Fruit fly (Drosophila melanogaster): ENCODE results near the gene Npc2g.
A peak's percentile ranks its signal among the peaks of the same experiment; 100 is the strongest.

The Npc2g gene

dm6 chr3R:30745104-30745503, at the start of gene Npc2g:
Gene Npc2g, minus strand, starts transcription at chr3R:30745263.
- TF ChIP-seq noc (tag; optimal IDR thresholded peaks at IDR 0.05) = peak; percentile 46

dm6 chr3R:30792959-30793358, 47.9 kb upstream of the Npc2g start:
- TF ChIP-seq noc (tag; optimal IDR thresholded peaks at IDR 0.05) = no peak

dm6 chr3R:30789363-30789762, 44.3 kb upstream of the Npc2g start:
- no peak for TF ChIP-seq noc (tag; optimal IDR thresholded peaks at IDR 0.05)

DNA sequence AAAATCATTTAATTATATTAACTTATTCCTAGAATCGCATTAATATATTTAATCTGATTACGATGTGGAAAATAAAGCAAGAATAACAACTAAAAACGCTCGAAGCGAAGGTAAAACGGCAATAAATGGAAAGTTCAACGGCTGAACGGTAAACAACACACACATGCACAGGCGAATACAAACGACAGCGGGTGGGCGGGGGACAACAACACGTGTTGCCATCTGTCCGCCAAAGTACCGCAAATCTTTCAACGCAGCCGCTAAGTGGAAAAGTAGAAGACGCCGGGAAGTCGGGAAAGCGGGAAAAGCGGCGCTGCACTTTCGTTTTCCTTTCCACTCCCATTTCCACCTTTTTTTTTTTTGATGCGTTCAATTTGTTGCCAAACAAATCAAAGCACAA, 37.5 kb upstream of the Npc2g start:
- no peak for TF ChIP-seq noc (tag; optimal IDR thresholded peaks at IDR 0.05)

dm6 chr3R:30781661-30782120, 36.6 kb upstream of the Npc2g start:
- peak; percentile 95 for TF ChIP-seq noc (tag; optimal IDR thresholded peaks at IDR 0.05)

dm6 chr3R:30781116-30781515, 36.1 kb upstream of the Npc2g start:
- no peak for TF ChIP-seq noc (tag; optimal IDR thresholded peaks at IDR 0.05)

DNA sequence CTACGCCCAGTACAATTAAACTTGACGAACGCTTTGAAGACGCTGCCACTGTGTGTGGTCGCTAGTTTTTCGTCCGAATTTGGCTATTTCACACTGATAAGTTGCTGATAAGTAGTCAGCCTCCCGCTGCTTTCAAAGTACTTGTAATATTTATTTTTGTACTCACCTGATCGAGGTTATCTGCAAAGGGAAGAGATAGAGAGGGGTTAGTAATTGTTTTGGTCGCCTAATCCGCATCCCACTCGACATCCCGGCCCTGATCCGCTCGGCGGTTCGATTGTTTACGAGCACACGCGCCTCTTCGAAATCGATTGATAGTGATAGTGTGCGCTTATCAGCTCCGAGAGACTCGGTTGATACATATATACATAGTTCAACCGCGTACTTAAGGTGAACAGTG, 35.4 kb upstream of the Npc2g start:
- TF ChIP-seq noc (tag; optimal IDR thresholded peaks at IDR 0.05) = peak; percentile 2

dm6 chr3R:30779257-30779656, 34.2 kb upstream of the Npc2g start:
- TF ChIP-seq noc (tag; optimal IDR thresholded peaks at IDR 0.05) = peak; percentile 36

- no peak for TF ChIP-seq noc (tag; optimal IDR thresholded peaks at IDR 0.05)
Observed at dm6 chr3R:30775933-30776332, 30.9 kb upstream of the Npc2g start.

- no peak for TF ChIP-seq noc (tag; optimal IDR thresholded peaks at IDR 0.05)
Observed at dm6 chr3R:30775249-30775648, 30.2 kb upstream of the Npc2g start.

- TF ChIP-seq noc (tag; optimal IDR thresholded peaks at IDR 0.05) = no peak
Observed at dm6 chr3R:30772779-30773546, 27.9 kb upstream of the Npc2g start.

- TF ChIP-seq noc (tag; optimal IDR thresholded peaks at IDR 0.05) = no peak
Observed at dm6 chr3R:30770709-30771108, 25.6 kb upstream of the Npc2g start.

DNA sequence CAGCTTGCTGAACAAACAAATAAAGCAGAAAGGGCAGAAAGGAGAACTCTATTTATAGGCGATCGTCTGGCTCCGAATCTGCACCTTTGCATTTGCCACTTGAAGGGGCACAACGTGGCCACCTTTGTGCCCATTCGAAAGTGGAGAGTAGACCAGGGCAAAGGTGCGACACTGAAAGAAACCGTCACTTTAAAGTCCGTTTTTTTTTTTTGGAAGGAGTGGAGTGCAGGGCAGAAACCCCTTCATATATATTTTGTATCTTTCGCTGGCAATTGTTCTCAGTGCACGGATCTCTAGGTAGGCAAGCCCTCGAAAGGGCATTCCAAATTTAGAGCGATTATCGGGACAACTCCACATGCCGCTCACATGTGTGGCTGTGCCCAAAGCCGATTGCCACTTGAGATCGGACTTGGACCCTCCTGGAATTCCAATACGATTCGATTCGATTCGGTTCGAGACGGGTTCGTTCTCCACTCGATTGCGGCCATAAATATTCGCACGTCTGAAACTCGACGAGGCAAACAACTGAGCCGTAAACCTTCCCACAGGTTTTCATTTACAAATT, 25.1 kb upstream of the Npc2g start:
- no peak for TF ChIP-seq noc (tag; optimal IDR thresholded peaks at IDR 0.05)

- TF ChIP-seq noc (tag; optimal IDR thresholded peaks at IDR 0.05) = no peak
Observed at dm6 chr3R:30767556-30767955, 22.5 kb upstream of the Npc2g start.

DNA sequence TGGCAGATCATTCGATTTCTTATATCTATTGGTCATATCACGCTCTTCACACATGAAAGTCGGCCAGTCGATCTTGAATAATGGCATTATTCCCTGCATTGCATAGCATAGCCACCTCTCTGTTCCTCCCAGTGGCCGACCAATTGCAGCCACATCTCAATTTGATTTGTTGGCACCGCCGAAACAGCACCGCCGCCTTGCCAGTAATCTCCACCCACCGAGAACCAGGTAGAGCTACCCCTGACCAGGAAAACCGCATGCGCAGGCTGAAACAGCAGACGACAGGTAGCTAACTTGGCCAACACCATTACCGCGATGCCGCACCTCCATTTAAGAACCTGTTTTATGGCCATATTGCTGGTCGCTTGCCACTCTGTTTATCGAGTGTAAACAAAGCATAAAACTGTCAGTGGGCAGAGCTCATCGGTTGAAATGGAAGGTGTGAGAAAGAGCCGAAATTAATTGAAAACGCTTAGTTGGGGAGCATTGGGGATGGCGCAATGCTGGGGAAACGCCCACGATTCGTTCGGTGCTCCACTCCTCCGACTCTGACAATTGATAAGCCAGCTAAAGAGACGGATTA, 21.9 kb upstream of the Npc2g start:
- no peak for TF ChIP-seq noc (tag; optimal IDR thresholded peaks at IDR 0.05)

- no peak for TF ChIP-seq noc (tag; optimal IDR thresholded peaks at IDR 0.05)
Observed at dm6 chr3R:30765306-30766033, 20.4 kb upstream of the Npc2g start, which contains the start of gene zfh1. Gene zfh1, plus strand, starts transcription at chr3R:30765926.

Measured in whole organism, larva.